Worm (Caenorhabditis elegans) whole organism, L2 larva: ENCODE data around the gene nas-20.
"Not testable (repeated sequence)": the region's sequence is repeated elsewhere in the genome, so short reads cannot be mapped to it uniquely, and the experiment has no call there.

Experiments used
- C34F6.9 ChIP-seq: fragments of 150-350 bp; optimal IDR thresholded peaks from 2 replicates; lab custom pipeline; 2014; ENCODE audit warnings: missing biosample characterization, missing genetic modification characterization
- F13H6.1 ChIP-seq: sonication (generic microtip); optimal IDR thresholded peaks from 2 replicates; lab custom pipeline; 2016; ENCODE audit warnings: missing genetic modification characterization, missing compliant biosample characterization
- Y55F3AM.14 ChIP-seq: fragments of 200-800 bp; sonication (Bioruptor generic); optimal IDR thresholded peaks from 2 replicates; lab custom pipeline; 2018; ENCODE audit warnings: mild to moderate bottlenecking, missing genetic modification characterization, missing compliant biosample characterization
- aly-2 ChIP-seq: fragments of 150-350 bp; optimal IDR thresholded peaks from 2 replicates; lab custom pipeline; 2014; ENCODE audit warnings: missing biosample characterization, missing genetic modification characterization
- ama-1 ChIP-seq: fragments of 150-350 bp; optimal IDR thresholded peaks from 2 replicates; lab custom pipeline; 2018; ENCODE audit warnings: inconsistent platforms
- ceh-16 ChIP-seq: fragments of 150-350 bp; optimal IDR thresholded peaks from 2 replicates; lab custom pipeline; 2014; ENCODE audit warnings: missing biosample characterization, missing genetic modification characterization
- ceh-82 ChIP-seq: fragments of 150-350 bp; optimal IDR thresholded peaks from 2 replicates; lab custom pipeline; 2014; ENCODE audit warnings: missing biosample characterization, missing genetic modification characterization
- dmd-4 ChIP-seq: sonication (generic microtip); optimal IDR thresholded peaks from 2 replicates; lab custom pipeline; 2017; ENCODE audit warnings: missing biosample characterization, missing genetic modification characterization
- egl-27 ChIP-seq: sonication (generic microtip); optimal IDR thresholded peaks from 3 replicates; lab custom pipeline; 2017; ENCODE audit warnings: missing biosample characterization, missing genetic modification reagents, missing genetic modification characterization
- elt-3 ChIP-seq: sonication (generic microtip); optimal IDR thresholded peaks from 2 replicates; lab custom pipeline; 2017; ENCODE audit warnings: missing biosample characterization, missing genetic modification characterization
- fos-1 ChIP-seq: fragments of 150-350 bp; optimal IDR thresholded peaks from 2 replicates; lab custom pipeline; 2014; ENCODE audit warnings: missing biosample characterization, missing genetic modification characterization
- gmeb-1 ChIP-seq: fragments of 150-350 bp; optimal IDR thresholded peaks from 2 replicates; lab custom pipeline; 2014; ENCODE audit warnings: missing biosample characterization, missing genetic modification characterization
- lin-11 ChIP-seq: fragments of 150-350 bp; sonication (generic microtip); optimal IDR thresholded peaks from 2 replicates; lab custom pipeline; 2014; ENCODE audit warnings: missing biosample characterization, missing genetic modification characterization, inconsistent platforms, mixed read lengths
- lin-13 ChIP-seq: fragments of 150-350 bp; optimal IDR thresholded peaks from 2 replicates; lab custom pipeline; 2014; ENCODE audit warnings: missing biosample characterization, missing genetic modification reagents, missing genetic modification characterization
- lin-39 ChIP-seq: fragments of 150-350 bp; optimal IDR thresholded peaks from 2 replicates; lab custom pipeline; 2014; ENCODE audit warnings: missing biosample characterization, missing genetic modification reagents, missing genetic modification characterization
- lsy-2 ChIP-seq, 2 experiments: fragments of 150-350 bp in 1 of 2; sonication (generic microtip) in 1 of 2; optimal IDR thresholded peaks; 2 replicates each; lab custom pipeline; 2014 to 2017; ENCODE audit warnings: missing biosample characterization in 2 of 2, missing genetic modification characterization in 2 of 2
- mab-5 ChIP-seq: fragments of 150-350 bp; optimal IDR thresholded peaks from 2 replicates; lab custom pipeline; 2014; ENCODE audit warnings: missing biosample characterization, missing genetic modification characterization
- nhr-10 ChIP-seq: sonication (generic microtip); optimal IDR thresholded peaks from 2 replicates; lab custom pipeline; 2017; ENCODE audit warnings: missing biosample characterization, missing genetic modification characterization
- nhr-11 ChIP-seq: fragments of 150-350 bp; optimal IDR thresholded peaks from 2 replicates; lab custom pipeline; 2014; ENCODE audit warnings: missing biosample characterization, missing genetic modification characterization
- nhr-12 ChIP-seq: fragments of 150-350 bp; optimal IDR thresholded peaks from 2 replicates; lab custom pipeline; 2014; ENCODE audit warnings: missing biosample characterization, missing genetic modification characterization
- nhr-129 ChIP-seq: fragments of 150-350 bp; optimal IDR thresholded peaks from 2 replicates; lab custom pipeline; 2014; ENCODE audit warnings: missing biosample characterization, missing genetic modification characterization
- nhr-21 ChIP-seq: fragments of 150-350 bp; optimal IDR thresholded peaks from 2 replicates; lab custom pipeline; 2014; ENCODE audit warnings: missing biosample characterization, missing genetic modification characterization
- nhr-23 ChIP-seq: fragments of 150-350 bp; optimal IDR thresholded peaks from 2 replicates; lab custom pipeline; 2014; ENCODE audit warnings: missing biosample characterization, missing genetic modification reagents, missing genetic modification characterization
- nhr-237 ChIP-seq: fragments of 150-350 bp; optimal IDR thresholded peaks from 2 replicates; lab custom pipeline; 2014; ENCODE audit warnings: missing biosample characterization, missing genetic modification characterization
- nhr-25 ChIP-seq: fragments of 150-350 bp; sonication (generic microtip); optimal IDR thresholded peaks from 3 replicates; lab custom pipeline; 2014; ENCODE audit warnings: missing biosample characterization, missing genetic modification characterization
- nhr-6 ChIP-seq: fragments of 150-350 bp; optimal IDR thresholded peaks from 2 replicates; lab custom pipeline; 2014; ENCODE audit warnings: missing biosample characterization, missing genetic modification characterization
- nhr-77 ChIP-seq: fragments of 150-350 bp; optimal IDR thresholded peaks from 2 replicates; lab custom pipeline; 2014; ENCODE audit warnings: missing biosample characterization, missing genetic modification characterization
- peb-1 ChIP-seq: fragments of 150-350 bp; optimal IDR thresholded peaks from 2 replicates; lab custom pipeline; 2014; ENCODE audit warnings: missing biosample characterization, missing genetic modification characterization
- sem-4 ChIP-seq: fragments of 150-350 bp; optimal IDR thresholded peaks from 2 replicates; lab custom pipeline; 2014; ENCODE audit warnings: missing biosample characterization, missing genetic modification reagents, missing genetic modification characterization
- sma-3 ChIP-seq: sonication (generic microtip); optimal IDR thresholded peaks from 2 replicates; lab custom pipeline; 2016; ENCODE audit warnings: missing genetic modification reagents, missing genetic modification characterization, missing compliant biosample characterization
- sma-9 ChIP-seq, 2 experiments: fragments of 150-350 bp in 1 of 2; sonication (generic microtip) in 1 of 2; optimal IDR thresholded peaks; 2 replicates each; lab custom pipeline; 2014 to 2016; ENCODE audit warnings: missing genetic modification characterization in 2 of 2, mild to moderate bottlenecking in 1 of 2, missing biosample characterization in 1 of 2, missing compliant biosample characterization in 1 of 2, missing genetic modification reagents in 1 of 2, moderate library complexity in 1 of 2
- snpc-4 ChIP-seq: fragments of 150-350 bp; optimal IDR thresholded peaks from 2 replicates; lab custom pipeline; 2014; ENCODE audit warnings: missing biosample characterization, missing genetic modification characterization
- unc-55 ChIP-seq: fragments of 150-350 bp; sonication (generic microtip); optimal IDR thresholded peaks from 3 replicates; lab custom pipeline; 2014; ENCODE audit warnings: missing biosample characterization, missing genetic modification reagents, missing genetic modification characterization
- unc-62 ChIP-seq: fragments of 150-350 bp; optimal IDR thresholded peaks from 2 replicates; lab custom pipeline; 2014; ENCODE audit warnings: missing biosample characterization, missing genetic modification reagents, missing genetic modification characterization
- ztf-4 ChIP-seq: fragments of 150-350 bp; optimal IDR thresholded peaks from 2 replicates; lab custom pipeline; 2014; ENCODE audit warnings: missing biosample characterization, missing genetic modification characterization

The nas-20 gene

DNA sequence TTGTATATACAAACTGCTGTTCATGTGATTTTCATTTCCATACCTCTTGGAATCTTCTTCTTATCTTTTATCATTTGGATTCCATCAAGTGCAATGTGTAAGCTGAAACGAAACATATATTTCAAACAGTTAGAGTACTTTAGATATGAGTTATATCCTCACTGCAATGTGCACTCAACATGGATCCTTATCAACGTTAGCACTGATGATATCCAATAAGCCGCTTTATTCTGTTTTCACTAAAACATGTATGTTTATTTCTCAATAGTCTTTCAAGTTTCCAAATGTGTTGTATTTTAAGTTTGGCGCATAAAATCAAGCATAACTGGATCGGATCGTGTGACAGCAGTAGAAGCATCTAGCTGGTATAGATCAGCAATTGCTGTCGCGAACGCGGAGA lies 14.6 kb upstream of the nas-20 start, which contains the start of gene T11F9.10:
Gene T11F9.10, plus strand, starts transcription at position 301 of the 400 bp plus-strand sequence.
- TF ChIP-seq nhr-237 (tag; lab: Kevin White, UChicago) (no peak), aly-2 (no peak), nhr-12 (no peak), sma-3 (GFP tag; lab: Kevin White, UChicago) (no peak), unc-55 (GFP tag; lab: Kevin White, UChicago) (no peak), ztf-4 (tag; lab: Kevin White, UChicago) (no peak), snpc-4 (tag; lab: Kevin White, UChicago) (no peak), Y55F3AM.14 (GFP tag; lab: Kevin White, UChicago) (no peak), ceh-16 (tag; lab: Kevin White, UChicago) (no peak), dmd-4 (tag; lab: Kevin White, UChicago) (no peak), mab-5 (no peak), nhr-21 (no peak), lin-39 (tag; lab: Kevin White, UChicago) (no peak), F13H6.1 (no peak), elt-3 (no peak)
- TF ChIP-seq, all 48 proteins: peak for 0

- TF ChIP-seq egl-27, result no peak
- no peak for TF ChIP-seq nhr-23 (tag; lab: Kevin White, UChicago)
- no peak for TF ChIP-seq lsy-2 (tag; optimal IDR thresholded peaks at IDR 0.05; lab: Kevin White, UChicago)
- TF ChIP-seq, all 48 proteins: peak for 0
Observed at ce11 chrV:11485558-11485957, 13.4 kb upstream of the nas-20 start, which contains the start of gene srh-1. srh-1 (plus strand) TSS chrV:11485858.

DNA sequence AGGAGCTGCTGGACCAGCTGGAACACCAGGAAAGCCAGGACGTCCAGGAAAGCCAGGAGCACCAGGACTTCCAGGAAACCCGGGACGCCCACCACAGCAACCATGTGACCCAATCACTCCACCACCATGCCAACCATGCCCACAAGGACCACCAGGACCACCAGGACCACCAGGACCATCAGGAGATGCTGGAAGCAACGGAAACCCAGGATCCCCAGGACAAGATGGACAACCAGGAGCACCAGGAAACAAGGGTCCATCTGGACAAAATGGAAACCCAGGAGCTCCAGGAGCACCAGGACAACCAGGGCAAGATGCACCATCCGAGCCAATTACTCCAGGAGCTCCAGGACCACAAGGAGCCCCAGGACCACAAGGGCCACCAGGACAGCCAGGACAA lies 12.3 kb upstream of the nas-20 start:
- TF ChIP-seq sem-4 (tag; lab: Kevin White, UChicago) (no peak), aly-2 (no peak), ama-1 (lab: Kevin White, UChicago) (no peak), lsy-2 (tag; optimal IDR thresholded peaks at IDR 0.05; lab: Kevin White, UChicago) (no peak), gmeb-1 (no peak), unc-62 (no peak), nhr-23 (tag; lab: Kevin White, UChicago) (no peak), F13H6.1 (no peak), sma-3 (GFP tag; lab: Kevin White, UChicago) (no peak), ceh-16 (tag; lab: Kevin White, UChicago) (no peak), fos-1 (tag; lab: Kevin White, UChicago) (no peak)

ce11 chrV:11483580-11484092 lies 11.5 kb upstream of the nas-20 start, which contains the start of gene col-157:
col-157 (plus strand) TSS chrV:11484042.
- TF ChIP-seq sma-9 (GFP tag; optimal IDR thresholded peaks at IDR 0.05; lab: Kevin White, UChicago); sma-9 (tag; optimal IDR thresholded peaks at IDR 0.05; lab: Kevin White, UChicago); peb-1 (tag; lab: Kevin White, UChicago); fos-1 (tag; lab: Kevin White, UChicago): not testable (repeated sequence)

DNA sequence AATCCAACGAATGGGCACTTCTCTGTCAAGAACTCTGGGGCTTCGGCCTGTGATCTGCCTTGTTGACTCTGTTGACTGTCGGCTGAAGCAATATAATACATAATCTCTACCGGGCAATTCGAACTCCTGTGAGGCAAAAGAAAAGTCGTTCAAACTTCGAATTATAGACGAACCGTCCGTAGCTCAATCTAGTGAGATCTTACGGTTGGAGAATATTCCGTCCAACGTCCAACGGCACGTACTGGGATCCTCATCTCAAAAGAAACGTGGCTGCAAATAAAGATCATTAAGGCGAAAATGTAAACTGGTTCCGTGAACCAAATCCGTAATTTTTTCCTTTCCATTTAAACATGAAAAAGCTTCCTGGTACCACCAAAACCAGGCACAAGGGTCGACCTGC lies 8.6 kb upstream of the nas-20 start, which contains the start of gene T11F9.14:
Gene T11F9.14, minus strand, starts transcription at position 101 of the 400 bp plus-strand sequence.
- not testable (repeated sequence) for TF ChIP-seq nhr-25; C34F6.9 (tag; lab: Kevin White, UChicago); nhr-10 (tag; lab: Kevin White, UChicago)
- TF ChIP-seq, all 48 proteins: peak for 0; not testable (repeated sequence) for 48

- TF ChIP-seq nhr-77 (tag; lab: Kevin White, UChicago) (no peak), gmeb-1 (no peak), elt-3 (no peak), C34F6.9 (tag; lab: Kevin White, UChicago) (no peak), nhr-6 (tag; lab: Kevin White, UChicago) (no peak), ceh-16 (tag; lab: Kevin White, UChicago) (no peak), nhr-237 (tag; lab: Kevin White, UChicago) (no peak), nhr-11 (tag; lab: Kevin White, UChicago) (no peak), ceh-82 (tag; lab: Kevin White, UChicago) (no peak), fos-1 (tag; lab: Kevin White, UChicago) (no peak), lin-11 (no peak), nhr-129 (tag; lab: Kevin White, UChicago) (no peak), unc-55 (GFP tag; lab: Kevin White, UChicago) (no peak), mab-5 (no peak), lin-13 (GFP tag; lab: Kevin White, UChicago) (no peak), ama-1 (lab: Kevin White, UChicago) (no peak)
Observed at ce11 chrV:11479406-11479805, 7.3 kb upstream of the nas-20 start, which contains the start of gene T11F9.22. T11F9.22 (plus strand) TSS chrV:11479706.
